Fruit fly (Drosophila melanogaster): Measurements from ENCODE around the gene VhaM9.7-a.

VhaM9.7-a gene

DNA sequence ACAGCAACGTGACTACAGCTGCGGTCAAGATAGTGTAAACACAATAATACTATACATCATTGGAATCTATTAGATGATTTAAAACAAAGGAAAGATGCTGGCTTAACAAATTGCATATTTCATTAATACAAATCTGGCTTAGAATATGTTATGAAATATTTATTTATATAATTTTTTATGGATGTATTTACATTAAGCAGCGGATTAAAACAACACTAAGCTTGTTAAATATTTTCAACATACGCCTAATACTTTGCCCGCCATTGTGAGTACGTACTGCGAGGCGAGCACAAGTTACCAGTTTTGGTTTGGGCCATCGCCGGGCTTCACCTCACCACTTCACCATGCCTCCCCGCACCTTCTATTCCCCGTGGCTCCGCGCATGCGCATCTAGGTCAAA is 7.4 kb downstream of the VhaM9.7-a start (continued):
- TF ChIP-seq vfl (GFP tag; optimal IDR thresholded peaks at IDR 0.05) (no peak), CG33213 (GFP tag; optimal IDR thresholded peaks at IDR 0.05) (no peak), MTF-1 (GFP tag; optimal IDR thresholded peaks at IDR 0.05; ENCODE audit: borderline replicate concordance) (peak; percentile 15), vnd (GFP tag; IDR thresholded peaks at IDR 0.05; ENCODE audit: partially characterized antibody) (no peak), Eip74EF (GFP tag; optimal IDR thresholded peaks at IDR 0.05) (peak in 1 of 2 experiments; percentile 69), dmrt99B (tag; optimal IDR thresholded peaks at IDR 0.05) (peak; percentile 85), CG12391 (tag; optimal IDR thresholded peaks at IDR 0.05) (peak; percentile 82), CG11093 (GFP tag; IDR thresholded peaks at IDR 0.05) (0 out of 3 replicates have a peak, but pooled peaks have one; percentile 60), Chrac-16 (GFP tag; optimal IDR thresholded peaks at IDR 0.05) (peak; percentile 48), CG32532 (GFP tag; IDR thresholded peaks at IDR 0.05) (peak; percentile 43; the same call in 1 of the 2 replicates), gt (GFP tag; IDR thresholded peaks at IDR 0.05) (0 out of 2 replicates have a peak, but pooled peaks have one; percentile 7), phol (tag; optimal IDR thresholded peaks at IDR 0.05) (peak; percentile 81), da (GFP tag; optimal IDR thresholded peaks at IDR 0.05) (no peak), CG13894 (tag; optimal IDR thresholded peaks at IDR 0.05) (no peak), Sox102F (GFP tag; optimal IDR thresholded peaks at IDR 0.05) (no peak), Aef1 (GFP tag; IDR thresholded peaks at IDR 0.05) (peak; percentile 35; the same call in 1 of the 3 replicates), run (tag; optimal IDR thresholded peaks at IDR 0.05) (peak; percentile 72), wdn (GFP tag; IDR thresholded peaks at IDR 0.05) (0 out of 2 replicates have a peak, but pooled peaks have one; percentile 7), H15 (GFP tag; IDR thresholded peaks at IDR 0.05) (peak; percentile 42; the same call in 1 of the 3 replicates), az2 (GFP tag; optimal IDR thresholded peaks at IDR 0.05) (peak; percentile 44), tgo (GFP tag; IDR thresholded peaks at IDR 0.05) (peak; percentile 79), sug (tag; optimal IDR thresholded peaks at IDR 0.05) (no peak), Dip3 (GFP tag; optimal IDR thresholded peaks at IDR 0.05) (no peak), CG17328 (GFP tag; IDR thresholded peaks at IDR 0.05) (peak; percentile 31; the same call in 1 of the 2 replicates), CG11504 (tag; optimal IDR thresholded peaks at IDR 0.05) (peak; percentile 87), Neu2 (GFP tag; optimal IDR thresholded peaks at IDR 0.05; ENCODE audit: borderline replicate concordance) (no peak), Med (GFP tag) (peak; percentile 37), wor (GFP tag; IDR thresholded peaks at IDR 0.05) (peak; percentile 38; the same call in 1 of the 2 replicates), Sox100B (GFP tag; optimal IDR thresholded peaks at IDR 0.05) (peak; percentile 84), CG18619 (GFP tag; optimal IDR thresholded peaks at IDR 0.05) (peak; percentile 17), tup (GFP tag; optimal IDR thresholded peaks at IDR 0.05) (no peak), shn (GFP tag; optimal IDR thresholded peaks at IDR 0.05) (no peak), Ptx1 (GFP tag; IDR thresholded peaks at IDR 0.05) (peak; percentile 79), Gug (GFP tag; IDR thresholded peaks at IDR 0.05) (0 out of 4 replicates have a peak, but pooled peaks have one; percentile 8), Max (GFP tag; optimal IDR thresholded peaks at IDR 0.05) (peak; percentile 40), jigr1 (GFP tag; IDR thresholded peaks at IDR 0.05) (peak; percentile 43; the same call in 1 of the 3 replicates), prd (optimal IDR thresholded peaks at IDR 0.05) (no peak), prd (GFP tag; IDR thresholded peaks at IDR 0.05) (peak; percentile 66; the same call in 2 of the 3 replicates), sqz (GFP tag; optimal IDR thresholded peaks at IDR 0.05) (peak; percentile 44), CG13424 (tag; optimal IDR thresholded peaks at IDR 0.05) (peak; percentile 82), trem (tag; optimal IDR thresholded peaks at IDR 0.05) (peak; percentile 59), slou (GFP tag; optimal IDR thresholded peaks at IDR 0.05) (no peak), gsb-n (tag; optimal IDR thresholded peaks at IDR 0.05) (peak; percentile 61), Rx (GFP tag; IDR thresholded peaks at IDR 0.05) (0 out of 2 replicates have a peak, but pooled peaks have one; percentile 23), CG15601 (tag; optimal IDR thresholded peaks at IDR 0.05) (peak; percentile 74), Blimp-1 (GFP tag; optimal IDR thresholded peaks at IDR 0.05) (peak; percentile 74), ase (GFP tag; IDR thresholded peaks at IDR 0.05) (peak; percentile 37; the same call in 1 of the 3 replicates), CG12219 (GFP tag; optimal IDR thresholded peaks at IDR 0.05) (peak; percentile 60), ro (GFP tag; IDR thresholded peaks at IDR 0.05) (no peak), zfh1 (GFP tag; IDR thresholded peaks at IDR 0.05) (peak; percentile 52; the same call in 1 of the 3 replicates)
